Fruit fly (Drosophila melanogaster) whole organism: Measurements from ENCODE around the gene Cdk1.

Experiments
- CG8478 ChIP-seq: fragments of >200 bp; optimal IDR thresholded peaks from 2 replicates; lab custom pipeline; 2018; ENCODE audit warnings: inconsistent platforms
- Dll ChIP-seq: fragments of >200 bp; optimal IDR thresholded peaks from 2 replicates; lab custom pipeline; 2017
- EcR ChIP-seq, 2 experiments: fragments of >200 bp; optimal IDR thresholded peaks; 2 replicates each; lab custom pipeline; 2017; ENCODE audit warnings: missing biosample characterization in 2 of 2, missing genetic modification characterization in 2 of 2, missing genetic modification reagents in 2 of 2
- pan ChIP-seq: fragments of >200 bp; optimal IDR thresholded peaks from 2 replicates; lab custom pipeline; 2017
- psq ChIP-seq: fragments of >200 bp; optimal IDR thresholded peaks from 2 replicates; lab custom pipeline; 2017
- usp ChIP-seq: fragments of >200 bp; optimal IDR thresholded peaks from 2 replicates; lab custom pipeline; 2017; ENCODE audit warnings: missing biosample characterization, missing genetic modification characterization, mixed read lengths

The Cdk1 gene

DNA sequence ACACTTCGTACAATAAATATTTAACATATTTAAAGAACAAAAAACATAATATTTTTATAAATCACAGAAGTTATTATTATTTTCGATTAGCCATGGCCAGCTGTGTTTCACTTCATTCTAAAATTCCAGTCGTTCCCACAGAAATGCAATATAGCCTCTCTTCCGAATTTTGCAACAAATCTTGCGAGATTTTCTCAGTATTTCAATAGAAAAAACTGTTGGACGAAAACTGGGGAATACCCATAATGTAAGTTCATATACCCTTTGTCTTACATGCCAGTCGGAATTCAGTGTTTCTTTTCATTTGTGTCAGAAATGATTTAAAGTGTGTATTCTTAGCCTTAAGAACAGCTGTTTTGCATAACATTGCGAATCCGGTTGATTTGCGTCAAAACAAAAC lies 29.6 kb downstream of the Cdk1 start, which contains the start of the genes CtsL4 and ClpP:
Gene CtsL4, minus strand, starts transcription at position 90 of the 400 bp plus-strand sequence.
Gene ClpP, plus strand, starts transcription at position 288 of the 400 bp plus-strand sequence.
- TF ChIP-seq CG8478 (lab: Kevin White, UChicago) (no peak), pan (lab: Kevin White, UChicago) (no peak), Dll (no peak), EcR (GFP tag; optimal IDR thresholded peaks at IDR 0.05; lab: Kevin White, UChicago) (no peak), usp (GFP tag; lab: Kevin White, UChicago) (no peak), psq (lab: Kevin White, UChicago) (no peak)

DNA sequence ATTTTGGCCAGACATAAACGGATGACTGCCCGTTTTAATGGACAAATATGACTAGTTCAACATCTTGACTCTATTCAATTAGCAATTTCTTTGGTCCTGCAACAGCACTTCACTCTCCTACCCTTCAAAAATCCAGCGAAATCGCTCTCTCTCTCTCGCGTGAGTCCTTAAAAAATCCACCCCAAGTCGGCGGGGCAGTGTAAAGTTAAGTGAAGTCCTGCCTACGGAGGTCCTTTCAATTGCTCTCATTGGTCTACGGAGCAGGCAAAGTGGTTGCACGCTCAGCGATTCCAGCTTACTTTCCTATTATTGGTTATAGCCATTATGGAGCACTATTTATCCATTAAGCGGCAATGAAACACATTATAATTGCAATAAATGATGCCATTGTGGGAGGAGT lies 32.2 kb downstream of the Cdk1 start, which contains the start of gene CG34367:
Gene CG34367, minus strand, starts transcription at position 35 of the 400 bp plus-strand sequence.
- TF ChIP-seq EcR (GFP tag; optimal IDR thresholded peaks at IDR 0.05; lab: Kevin White, UChicago) = no peak

dm6 chr2L:10351130-10351529 lies 34.9 kb downstream of the Cdk1 start:
- TF ChIP-seq psq (lab: Kevin White, UChicago) (no peak), usp (GFP tag; lab: Kevin White, UChicago) (no peak), pan (lab: Kevin White, UChicago) (no peak), EcR (GFP tag; optimal IDR thresholded peaks at IDR 0.05; lab: Kevin White, UChicago) (no peak), CG8478 (lab: Kevin White, UChicago) (no peak), Dll (no peak)

dm6 chr2L:10344029-10344606 lies 41.9 kb downstream of the Cdk1 start, which contains the start of gene Frmd5:
Gene Frmd5, plus strand, starts transcription at chr2L:10344442.
- TF ChIP-seq usp (GFP tag; lab: Kevin White, UChicago) (no peak), EcR (GFP tag; optimal IDR thresholded peaks at IDR 0.05; lab: Kevin White, UChicago) (no peak), Dll (no peak), psq (lab: Kevin White, UChicago) (no peak), pan (lab: Kevin White, UChicago) (no peak), CG8478 (lab: Kevin White, UChicago) (no peak)

DNA sequence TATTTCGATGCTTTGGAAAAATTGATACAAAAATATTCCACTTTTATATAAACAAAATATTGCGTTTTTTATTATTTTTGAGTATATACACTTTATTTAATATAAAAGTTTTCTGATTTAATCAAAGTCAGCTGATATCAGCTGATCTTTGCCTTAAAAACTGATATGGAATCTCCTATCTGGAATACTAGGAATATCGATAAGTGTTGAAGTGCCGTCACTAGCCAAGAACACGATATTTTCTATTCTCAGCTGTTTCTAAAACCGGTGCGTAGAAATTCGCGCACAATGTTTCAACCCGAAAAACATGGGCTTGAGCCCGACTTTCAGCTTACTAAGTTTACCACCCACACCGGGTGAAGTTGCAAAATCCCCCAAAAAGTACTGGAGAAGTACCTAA lies 43.6 kb downstream of the Cdk1 start, which contains the start of gene Sps2:
Gene Sps2, plus strand, starts transcription at position 124 of the 400 bp plus-strand sequence.
- TF ChIP-seq Dll (no peak), psq (lab: Kevin White, UChicago) (no peak), CG8478 (lab: Kevin White, UChicago) (no peak), pan (lab: Kevin White, UChicago) (no peak), EcR (GFP tag; optimal IDR thresholded peaks at IDR 0.05; lab: Kevin White, UChicago) (no peak), usp (GFP tag; lab: Kevin White, UChicago) (no peak)

dm6 chr2L:10341405-10341804 lies 44.7 kb downstream of the Cdk1 start, which contains the start of gene CG31715:
Gene CG31715, plus strand, starts transcription at chr2L:10341616.
- no peak for TF ChIP-seq Dll
- TF ChIP-seq usp (GFP tag; lab: Kevin White, UChicago) = no peak
- TF ChIP-seq pan (lab: Kevin White, UChicago) = no peak
- no peak for TF ChIP-seq EcR (GFP tag; optimal IDR thresholded peaks at IDR 0.05; lab: Kevin White, UChicago)
- no peak for TF ChIP-seq CG8478 (lab: Kevin White, UChicago)
- TF ChIP-seq psq (lab: Kevin White, UChicago) = no peak

DNA sequence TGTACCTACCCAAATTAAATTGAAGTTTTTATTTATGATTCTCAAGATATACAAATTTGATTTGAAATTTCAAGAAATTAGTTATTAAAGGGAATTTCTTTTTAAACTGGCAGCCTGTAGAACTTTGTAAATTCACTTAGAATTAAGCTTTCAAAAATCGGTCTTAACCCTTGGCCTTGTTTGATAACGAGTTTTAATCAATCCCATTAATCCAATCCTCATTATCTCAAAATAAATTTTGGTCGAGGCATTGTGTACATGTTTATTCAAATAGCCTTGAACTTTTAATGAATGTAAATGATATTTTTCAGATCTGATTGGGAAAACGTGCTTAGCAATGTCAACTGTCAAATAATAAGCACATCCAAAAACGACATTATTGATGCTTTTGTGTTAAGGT lies 46.2 kb downstream of the Cdk1 start:
- TF ChIP-seq psq (lab: Kevin White, UChicago) = no peak
- no peak for TF ChIP-seq usp (GFP tag; lab: Kevin White, UChicago)
- TF ChIP-seq CG8478 (lab: Kevin White, UChicago) = no peak
- TF ChIP-seq EcR (GFP tag; optimal IDR thresholded peaks at IDR 0.05; lab: Kevin White, UChicago) = no peak
- no peak for TF ChIP-seq Dll
- TF ChIP-seq pan (lab: Kevin White, UChicago) = no peak

DNA sequence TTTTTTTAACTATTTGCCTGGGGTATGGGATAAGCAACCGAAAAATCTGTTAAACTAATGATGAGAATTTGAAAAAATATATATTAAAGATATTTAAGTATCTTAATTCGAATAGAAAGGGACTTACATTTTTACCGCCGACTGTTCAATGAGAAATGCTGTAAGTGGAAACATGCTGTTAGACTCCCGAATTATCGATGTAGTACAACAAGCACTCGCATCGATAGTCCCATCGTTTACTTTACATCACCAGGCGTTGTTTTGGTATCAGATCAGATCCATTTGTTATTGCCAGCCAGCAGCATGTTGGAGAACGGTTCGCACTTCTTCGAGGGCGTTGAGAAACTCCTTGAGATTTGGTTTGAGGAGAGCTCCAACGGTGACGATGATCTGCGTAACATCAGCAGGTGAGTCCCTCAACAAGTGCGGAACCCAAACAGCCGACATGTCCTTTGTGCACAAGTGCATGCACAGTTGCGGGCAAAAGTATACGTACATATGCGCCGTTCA lies 46.8 kb downstream of the Cdk1 start, which contains the start of gene SamDC:
Gene SamDC, plus strand, starts transcription at position 246 of the 510 bp plus-strand sequence.
- TF ChIP-seq usp (GFP tag; lab: Kevin White, UChicago) (no peak), pan (lab: Kevin White, UChicago) (no peak), Dll (no peak), CG8478 (lab: Kevin White, UChicago) (no peak), EcR (GFP tag; optimal IDR thresholded peaks at IDR 0.05; lab: Kevin White, UChicago) (no peak), psq (lab: Kevin White, UChicago) (no peak)

dm6 chr2L:10334854-10335277 lies 51.2 kb downstream of the Cdk1 start:
- TF ChIP-seq psq (lab: Kevin White, UChicago) (no peak), EcR (GFP tag; optimal IDR thresholded peaks at IDR 0.05; lab: Kevin White, UChicago) (no peak), usp (GFP tag; lab: Kevin White, UChicago) (no peak), pan (lab: Kevin White, UChicago) (no peak), CG8478 (lab: Kevin White, UChicago) (peak; percentile 74)
